Fruit fly (Drosophila melanogaster) whole organism, embryonic: ENCODE results near the gene Shawn.

Source experiments
- C15 ChIP-seq: fragments of 200-800 bp; sonication (Bioruptor generic); IDR thresholded peaks from 3 replicates; pipeline ENCODE4 v1.3.6; 2022; ENCODE audit warnings: missing biosample characterization, missing genetic modification characterization
- CG12219 ChIP-seq: fragments of 200-800 bp; sonication (Bioruptor generic); optimal IDR thresholded peaks from 3 replicates; lab custom pipeline; 2018; ENCODE audit warnings: missing biosample characterization, mild to moderate bottlenecking, missing genetic modification characterization
- CG13123 ChIP-seq: fragments of 200-800 bp; sonication (Bioruptor generic); optimal IDR thresholded peaks from 2 replicates; lab custom pipeline; 2016; ENCODE audit warnings: missing biosample characterization, missing genetic modification characterization
- CG13287 ChIP-seq: fragments of 200-800 bp; sonication (Bioruptor generic); IDR thresholded peaks from 2 replicates; pipeline ENCODE4 v1.3.6; 2022; ENCODE audit warnings: missing biosample characterization, missing genetic modification characterization; ENCODE audit not compliant: partially characterized antibody
- CG15696 ChIP-seq: fragments of 200-800 bp; sonication (Bioruptor generic); optimal IDR thresholded peaks from 2 replicates; lab custom pipeline; 2019; ENCODE audit warnings: missing biosample characterization, mild to moderate bottlenecking, missing genetic modification characterization, moderate library complexity
- CG16863 ChIP-seq: fragments of 200-800 bp; sonication (Bioruptor generic); optimal IDR thresholded peaks from 3 replicates; lab custom pipeline; 2016; ENCODE audit warnings: missing biosample characterization, missing genetic modification characterization
- CG17361 ChIP-seq: fragments of 200-800 bp; sonication (Bioruptor generic); IDR thresholded peaks from 3 replicates; pipeline ENCODE4 v1.3.6; 2022; ENCODE audit warnings: missing biosample characterization, missing genetic modification characterization
- CG1832 ChIP-seq: fragments of 200-800 bp; sonication (Bioruptor generic); optimal IDR thresholded peaks from 2 replicates; lab custom pipeline; 2017; ENCODE audit warnings: missing biosample characterization, mild to moderate bottlenecking, missing genetic modification characterization, inconsistent platforms
- CG18476 ChIP-seq: fragments of 200-800 bp; sonication (Bioruptor generic); optimal IDR thresholded peaks from 2 replicates; lab custom pipeline; 2016; ENCODE audit warnings: missing biosample characterization, mild to moderate bottlenecking, missing genetic modification characterization
- CG2712 ChIP-seq: fragments of 200-800 bp; optimal IDR thresholded peaks from 3 replicates; lab custom pipeline; 2019; ENCODE audit warnings: missing biosample characterization, mild to moderate bottlenecking, missing genetic modification characterization, moderate library complexity
- CG33213 ChIP-seq: fragments of 200-800 bp; sonication (Bioruptor generic); optimal IDR thresholded peaks from 3 replicates; lab custom pipeline; 2016; ENCODE audit warnings: missing biosample characterization, missing genetic modification characterization
- CG34224 ChIP-seq: fragments of 200-800 bp; sonication (Bioruptor generic); IDR thresholded peaks from 3 replicates; pipeline ENCODE4 v1.3.6; 2022; ENCODE audit warnings: missing biosample characterization, missing genetic modification characterization; ENCODE audit not compliant: partially characterized antibody
- CG4328 ChIP-seq: fragments of 200-800 bp; sonication (Bioruptor generic); optimal IDR thresholded peaks from 3 replicates; lab custom pipeline; 2017; ENCODE audit warnings: missing biosample characterization, missing genetic modification reagents, missing genetic modification characterization
- CG6654 ChIP-seq: fragments of 200-800 bp; sonication (Bioruptor generic); optimal IDR thresholded peaks from 2 replicates; lab custom pipeline; 2017; ENCODE audit warnings: missing biosample characterization, mild to moderate bottlenecking, missing genetic modification characterization
- CG7987 ChIP-seq: fragments of 200-800 bp; sonication (Bioruptor generic); optimal IDR thresholded peaks from 2 replicates; lab custom pipeline; 2018; ENCODE audit warnings: missing biosample characterization, mild to moderate bottlenecking, missing genetic modification characterization, moderate library complexity
- CG9609 ChIP-seq: fragments of 200-800 bp; sonication (Bioruptor generic); optimal IDR thresholded peaks from 3 replicates; lab custom pipeline; 2016; ENCODE audit warnings: missing biosample characterization, missing genetic modification characterization
- CG9876 ChIP-seq: fragments of 200-800 bp; sonication (Bioruptor generic); optimal IDR thresholded peaks from 2 replicates; lab custom pipeline; 2016; ENCODE audit warnings: missing biosample characterization, missing genetic modification characterization
- Chrac-16 ChIP-seq: fragments of 200-800 bp; sonication (Bioruptor generic); optimal IDR thresholded peaks from 3 replicates; lab custom pipeline; 2016; ENCODE audit warnings: missing biosample characterization, missing genetic modification characterization
- Fer3 ChIP-seq: fragments of 200-800 bp; sonication (Bioruptor generic); optimal IDR thresholded peaks from 2 replicates; lab custom pipeline; 2018; ENCODE audit warnings: missing biosample characterization, mild to moderate bottlenecking, missing genetic modification characterization, moderate library complexity
- HLH3B ChIP-seq: fragments of 200-800 bp; sonication (Bioruptor generic); IDR thresholded peaks from 2 replicates; pipeline ENCODE4 v1.3.6; 2022; ENCODE audit warnings: missing biosample characterization, missing genetic modification characterization
- Hey ChIP-seq: fragments of 200-800 bp; sonication (Bioruptor generic); optimal IDR thresholded peaks from 3 replicates; lab custom pipeline; 2018; ENCODE audit warnings: missing biosample characterization, mild to moderate bottlenecking, missing genetic modification characterization
- Kr ChIP-seq: fragments of 200-800 bp; sonication (Bioruptor generic); optimal IDR thresholded peaks from 2 replicates; lab custom pipeline; 2017; ENCODE audit warnings: missing biosample characterization, mild to moderate bottlenecking, missing genetic modification characterization
- Meics ChIP-seq: fragments of 200-800 bp; sonication (Bioruptor generic); optimal IDR thresholded peaks from 2 replicates; lab custom pipeline; 2017; ENCODE audit warnings: missing biosample characterization, mild to moderate bottlenecking, missing genetic modification characterization
- NC2β ChIP-seq: fragments of 200-800 bp; sonication (Bioruptor generic); optimal IDR thresholded peaks from 2 replicates; lab custom pipeline; 2016; ENCODE audit warnings: missing biosample characterization, missing genetic modification characterization
- Sry-δ ChIP-seq: fragments of 200-800 bp; sonication (Bioruptor generic); optimal IDR thresholded peaks from 2 replicates; lab custom pipeline; 2016; ENCODE audit warnings: missing biosample characterization, missing genetic modification characterization
- Usf ChIP-seq: fragments of 200-800 bp; sonication (Bioruptor generic); optimal IDR thresholded peaks from 2 replicates; lab custom pipeline; 2017; ENCODE audit warnings: missing genotype, missing biosample characterization, missing genetic modification characterization
- abd-A ChIP-seq: fragments of 200-800 bp; sonication (Bioruptor generic); optimal IDR thresholded peaks from 3 replicates; lab custom pipeline; 2019; ENCODE audit warnings: missing biosample characterization, mild to moderate bottlenecking, missing genetic modification characterization, moderate library complexity
- chinmo ChIP-seq: fragments of 200-800 bp; sonication (Bioruptor generic); IDR thresholded peaks from 4 replicates; pipeline ENCODE4 v1.3.6; 2022; ENCODE audit warnings: missing biosample characterization, missing genetic modification characterization; ENCODE audit not compliant: partially characterized antibody
- ci ChIP-seq: fragments of 200-800 bp; sonication (Bioruptor generic); IDR thresholded peaks from 3 replicates; pipeline ENCODE4 v1.3.6; 2022; ENCODE audit warnings: missing biosample characterization, missing genetic modification characterization
- dimm ChIP-seq: fragments of 200-800 bp; sonication (Bioruptor generic); IDR thresholded peaks from 2 replicates; pipeline ENCODE4 v1.3.6; 2022; ENCODE audit warnings: missing biosample characterization, missing genetic modification characterization
- dpn ChIP-seq, 2 experiments: fragments of 200-800 bp; sonication (Bioruptor generic); optimal IDR thresholded peaks; 3 replicates each; lab custom pipeline; 2016; ENCODE audit warnings: missing biosample characterization in 2 of 2, missing genetic modification characterization in 2 of 2
- emc ChIP-seq: fragments of 200-800 bp; sonication (Bioruptor generic); optimal IDR thresholded peaks from 2 replicates; lab custom pipeline; 2016; ENCODE audit warnings: missing biosample characterization, missing genetic modification characterization
- exex ChIP-seq: fragments of 200-800 bp; sonication (Bioruptor generic); optimal IDR thresholded peaks from 4 replicates; lab custom pipeline; 2018; ENCODE audit warnings: missing biosample characterization, mild to moderate bottlenecking, missing genetic modification characterization, moderate library complexity
- gcm ChIP-seq: fragments of 200-800 bp; sonication (Bioruptor generic); optimal IDR thresholded peaks from 2 replicates; lab custom pipeline; 2019; ENCODE audit warnings: missing biosample characterization, mild to moderate bottlenecking, missing genetic modification characterization, moderate library complexity
- inv ChIP-seq: fragments of 200-800 bp; sonication (Bioruptor generic); IDR thresholded peaks from 2 replicates; pipeline ENCODE4 v1.3.6; 2022; ENCODE audit warnings: missing biosample characterization, missing genetic modification characterization; ENCODE audit not compliant: partially characterized antibody
- jigr1 ChIP-seq: fragments of 200-800 bp; sonication (Bioruptor generic); IDR thresholded peaks from 3 replicates; pipeline ENCODE4 v1.3.6; 2022; ENCODE audit warnings: missing biosample characterization, missing genetic modification characterization
- kah ChIP-seq: fragments of 200-800 bp; sonication (Bioruptor generic); optimal IDR thresholded peaks from 2 replicates; lab custom pipeline; 2018; ENCODE audit warnings: missing biosample characterization, mild to moderate bottlenecking, missing genetic modification characterization
- lab ChIP-seq: fragments of 200-800 bp; sonication (Bioruptor generic); optimal IDR thresholded peaks from 3 replicates; lab custom pipeline; 2017; ENCODE audit warnings: missing biosample characterization, missing genetic modification characterization, mild to moderate bottlenecking, moderate library complexity, missing genetic modification reagents
- mam ChIP-seq: fragments of 200-800 bp; sonication (Bioruptor generic); optimal IDR thresholded peaks from 3 replicates; lab custom pipeline; 2016; ENCODE audit warnings: missing biosample characterization, missing genetic modification characterization
- nerfin-1 ChIP-seq: fragments of 200-800 bp; sonication (Bioruptor generic); optimal IDR thresholded peaks from 3 replicates; lab custom pipeline; 2019; ENCODE audit warnings: missing biosample characterization, mild to moderate bottlenecking, missing genetic modification characterization, moderate library complexity
- oc ChIP-seq: fragments of 200-800 bp; sonication (Bioruptor generic); optimal IDR thresholded peaks from 2 replicates; lab custom pipeline; 2018; ENCODE audit warnings: missing biosample characterization, mild to moderate bottlenecking, missing genetic modification characterization, moderate library complexity
- prd ChIP-seq, 3 experiments: fragments of >200 bp in 2 of 3; fragments of 200-800 bp in 1 of 3; sonication (Bioruptor generic) in 1 of 3; optimal IDR thresholded peaks in 2 of 3; IDR thresholded peaks in 1 of 3; 2 replicates in 2 of 3; 3 replicates in 1 of 3; pipeline versions ENCODE4 v1.3.6 to Lab custom; 2017 to 2022; ENCODE audit warnings: missing biosample characterization in 1 of 3, missing genetic modification characterization in 1 of 3
- ro ChIP-seq: fragments of 200-800 bp; sonication (Bioruptor generic); IDR thresholded peaks from 2 replicates; pipeline ENCODE4 v1.3.6; 2022; ENCODE audit warnings: missing biosample characterization, missing genetic modification characterization
- run ChIP-seq: fragments of 200-800 bp; sonication (Bioruptor generic); optimal IDR thresholded peaks from 3 replicates; lab custom pipeline; 2018; ENCODE audit warnings: missing biosample characterization, mild to moderate bottlenecking, missing genetic modification characterization
- scrt ChIP-seq: fragments of 200-800 bp; sonication (Bioruptor generic); optimal IDR thresholded peaks from 2 replicates; lab custom pipeline; 2018; ENCODE audit warnings: missing biosample characterization, mild to moderate bottlenecking, missing genetic modification characterization, moderate library complexity
- sob ChIP-seq: fragments of 200-800 bp; sonication (Bioruptor generic); IDR thresholded peaks from 2 replicates; pipeline ENCODE4 v1.3.6; 2022; ENCODE audit warnings: missing biosample characterization, missing genetic modification characterization
- unc-4 ChIP-seq: fragments of 200-800 bp; sonication (Bioruptor generic); IDR thresholded peaks from 2 replicates; pipeline ENCODE4 v1.3.6; 2022; ENCODE audit warnings: missing biosample characterization, missing genetic modification characterization; ENCODE audit not compliant: partially characterized antibody
- zen ChIP-seq: fragments of 200-800 bp; sonication (Bioruptor generic); optimal IDR thresholded peaks from 3 replicates; lab custom pipeline; 2018; ENCODE audit warnings: missing biosample characterization, mild to moderate bottlenecking, missing genetic modification characterization, moderate library complexity
- zen2 ChIP-seq: fragments of 200-800 bp; sonication (Bioruptor generic); IDR thresholded peaks from 3 replicates; pipeline ENCODE4 v1.3.6; 2022; ENCODE audit warnings: missing biosample characterization, missing genetic modification characterization; ENCODE audit not compliant: partially characterized antibody

Shawn gene

DNA sequence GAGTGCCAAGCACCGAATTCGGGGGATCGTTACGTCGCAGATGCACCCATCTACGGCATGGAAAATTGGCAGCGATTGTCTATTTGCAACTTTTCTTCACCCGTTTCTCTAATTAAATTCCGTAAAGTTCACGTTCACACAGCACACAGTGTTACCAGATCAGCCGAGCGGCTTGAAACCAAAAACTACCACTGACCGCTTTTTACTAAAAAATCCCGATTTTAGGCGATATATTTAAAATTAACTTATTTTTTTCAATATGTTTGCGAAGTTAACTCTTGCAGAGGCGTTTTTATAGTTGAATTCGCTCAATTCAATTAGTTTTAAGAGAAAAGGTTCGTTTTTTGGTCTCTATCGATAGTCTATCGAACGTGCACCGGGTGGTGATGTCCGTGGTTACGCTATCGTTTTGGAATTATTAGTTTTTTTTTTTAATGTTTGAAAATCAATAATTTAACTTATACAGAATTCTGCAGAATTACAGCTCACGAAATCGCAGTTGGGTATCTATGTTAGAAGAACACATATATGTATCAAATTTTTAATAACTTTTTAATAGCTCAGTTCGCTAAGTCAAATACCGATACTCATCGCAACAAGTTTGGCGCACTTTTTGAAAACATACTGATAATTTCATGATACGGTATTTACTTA lies 31.6 kb upstream of the Shawn start, which contains the start of gene Tao (continued):
- no peak for TF ChIP-seq Hey (tag; lab: Kevin White, UChicago)
- peak; percentile 83 for TF ChIP-seq CG13287
- no peak for TF ChIP-seq CG9876 (GFP tag; lab: Kevin White, UChicago)
- TF ChIP-seq abd-A: no peak
- TF ChIP-seq kah (GFP tag; lab: Kevin White, UChicago): no peak
- TF ChIP-seq ro: no peak
- TF ChIP-seq oc (tag; lab: Kevin White, UChicago): no peak
- no peak for TF ChIP-seq CG6654 (GFP tag; lab: Kevin White, UChicago)
- TF ChIP-seq CG4328 (GFP tag; lab: Kevin White, UChicago): no peak
- TF ChIP-seq prd (optimal IDR thresholded peaks at IDR 0.05; lab: Kevin White, UChicago): no peak
- TF ChIP-seq prd (GFP tag; IDR thresholded peaks at IDR 0.05; lab: Robert Waterston, UW): no peak; the same call in 2 of the 3 replicates
- TF ChIP-seq CG1832 (GFP tag; lab: Kevin White, UChicago): no peak
- no peak for TF ChIP-seq run (tag; lab: Kevin White, UChicago)
- TF ChIP-seq nerfin-1 (tag; lab: Kevin White, UChicago): no peak
- TF ChIP-seq Chrac-16 (GFP tag; lab: Kevin White, UChicago): no peak
- TF ChIP-seq gcm (GFP tag; lab: Kevin White, UChicago): no peak
- no peak for TF ChIP-seq ci
- no peak for TF ChIP-seq CG9609 (GFP tag; lab: Kevin White, UChicago)
- no peak for TF ChIP-seq dpn (GFP tag; optimal IDR thresholded peaks at IDR 0.05; lab: Kevin White, UChicago)
- TF ChIP-seq CG16863: no peak
- no peak for TF ChIP-seq emc (GFP tag; lab: Kevin White, UChicago)
- no peak for TF ChIP-seq dimm (GFP tag; lab: Robert Waterston, UW)
- peak; percentile 87 for TF ChIP-seq inv
- no peak for TF ChIP-seq CG7987 (GFP tag; lab: Kevin White, UChicago)
- peak; percentile 40; the same call in 1 of the 3 replicates for TF ChIP-seq CG17361 (GFP tag; lab: Robert Waterston, UW)
- peak; percentile 81 for TF ChIP-seq unc-4 (GFP tag; lab: Robert Waterston, UW)
- peak; percentile 80 for TF ChIP-seq Sry-δ (GFP tag; lab: Kevin White, UChicago)
- no peak for TF ChIP-seq CG2712 (tag; lab: Kevin White, UChicago)
- TF ChIP-seq Fer3 (tag; lab: Kevin White, UChicago): no peak
- no peak for TF ChIP-seq lab (GFP tag; lab: Kevin White, UChicago)
- TF ChIP-seq Meics (GFP tag; lab: Kevin White, UChicago): peak; percentile 2
- no peak for TF ChIP-seq mam (GFP tag; lab: Kevin White, UChicago)
- TF ChIP-seq sob (GFP tag; lab: Robert Waterston, UW): no peak
- no peak for TF ChIP-seq exex (tag; lab: Kevin White, UChicago)
- TF ChIP-seq jigr1 (GFP tag; lab: Robert Waterston, UW): no peak; the same call in 2 of the 3 replicates
- TF ChIP-seq chinmo (GFP tag; lab: Robert Waterston, UW): 0 out of 4 replicates have a peak, but pooled peaks have one; percentile 24
- TF ChIP-seq Kr (GFP tag; lab: Kevin White, UChicago): no peak
- TF ChIP-seq C15 (GFP tag; lab: Robert Waterston, UW): no peak
- peak; percentile 17 for TF ChIP-seq CG33213 (GFP tag; lab: Kevin White, UChicago)
- TF ChIP-seq CG12219: no peak
- TF ChIP-seq HLH3B: no peak
- no peak for TF ChIP-seq scrt (GFP tag; lab: Kevin White, UChicago)
- TF ChIP-seq zen2 (GFP tag; lab: Robert Waterston, UW): peak; percentile 74; the same call in 2 of the 3 replicates
- TF ChIP-seq CG18476: peak; percentile 16
- TF ChIP-seq NC2β (GFP tag; lab: Kevin White, UChicago): no peak
- no peak for TF ChIP-seq zen
- no peak for TF ChIP-seq Usf (GFP tag; lab: Kevin White, UChicago)
- TF ChIP-seq CG13123 (GFP tag; lab: Kevin White, UChicago): no peak
- peak; percentile 82 for TF ChIP-seq CG34224 (GFP tag; lab: Robert Waterston, UW)
- TF ChIP-seq CG15696: no peak
